Worm (Caenorhabditis elegans) whole organism, L4 larva: ENCODE measurements around the gene spp-20.

Source experiments
- F10B5.3 ChIP-seq: sonication (generic microtip); optimal IDR thresholded peaks from 2 replicates; lab custom pipeline; 2016; ENCODE audit warnings: mild to moderate bottlenecking, missing genetic modification characterization, missing compliant biosample characterization
- T20F7.1 ChIP-seq: fragments of 200-800 bp; sonication (Bioruptor generic); optimal IDR thresholded peaks from 2 replicates; lab custom pipeline; 2018; ENCODE audit warnings: mild to moderate bottlenecking, missing genetic modification characterization, missing compliant biosample characterization
- Y105C5A.15 ChIP-seq: fragments of 200-800 bp; sonication (Bioruptor generic); IDR thresholded peaks from 2 replicates; pipeline ENCODE4 v1.3.6; 2022; ENCODE audit warnings: missing genetic modification characterization, missing compliant biosample characterization
- Y75B8A.6 ChIP-seq: fragments of 200-800 bp; sonication (Bioruptor generic); IDR thresholded peaks from 2 replicates; pipeline ENCODE4 v1.3.6; 2022; ENCODE audit warnings: missing genetic modification reagents, missing genetic modification characterization, missing compliant biosample characterization
- ZK337.2 ChIP-seq: fragments of 200-800 bp; sonication (Bioruptor generic); IDR thresholded peaks from 2 replicates; pipeline ENCODE4 v1.3.6; 2022; ENCODE audit warnings: missing genetic modification reagents, missing genetic modification characterization, missing compliant biosample characterization
- aha-1 ChIP-seq: fragments of 150-350 bp; peaks from one replicate; lab custom pipeline; 2014; ENCODE audit warnings: missing biosample characterization, missing genetic modification characterization
- arid-1 ChIP-seq: fragments of 200-800 bp; sonication (Bioruptor generic); conservative IDR thresholded peaks from 2 replicates; pipeline ENCODE4 v1.3.6; 2022; ENCODE audit warnings: missing genetic modification reagents, missing genetic modification characterization, missing compliant biosample characterization
- ceh-20 ChIP-seq: fragments of 200-800 bp; sonication (Bioruptor generic); IDR thresholded peaks from 2 replicates; pipeline ENCODE4 v1.3.6; 2022; ENCODE audit warnings: missing genetic modification reagents, missing genetic modification characterization, missing compliant biosample characterization
- ceh-82 ChIP-seq: sonication (generic microtip); optimal IDR thresholded peaks from 2 replicates; lab custom pipeline; 2017; ENCODE audit warnings: missing biosample characterization, missing genetic modification characterization
- ces-1 ChIP-seq: fragments of 150-350 bp; sonication (generic microtip); optimal IDR thresholded peaks from 4 replicates; lab custom pipeline; 2014; ENCODE audit warnings: missing biosample characterization, missing genetic modification reagents, missing genetic modification characterization
- duxl-1 ChIP-seq: sonication (generic microtip); optimal IDR thresholded peaks from 2 replicates; lab custom pipeline; 2016; ENCODE audit warnings: mild to moderate bottlenecking, missing genetic modification characterization, moderate library complexity, missing compliant biosample characterization; ENCODE audit not compliant: poor library complexity
- egl-27 ChIP-seq: sonication (generic microtip); optimal IDR thresholded peaks from 3 replicates; lab custom pipeline; 2017; ENCODE audit warnings: missing biosample characterization, missing genetic modification reagents, missing genetic modification characterization
- egl-43 ChIP-seq: fragments of 200-800 bp; sonication (Bioruptor generic); IDR thresholded peaks from 2 replicates; pipeline ENCODE4 v1.3.6; 2022; ENCODE audit warnings: missing genetic modification reagents, missing genetic modification characterization, missing compliant biosample characterization
- fos-1 ChIP-seq: fragments of 150-350 bp; optimal IDR thresholded peaks from 2 replicates; lab custom pipeline; 2014; ENCODE audit warnings: missing biosample characterization, missing genetic modification characterization
- gei-8 ChIP-seq: fragments of 200-800 bp; sonication (Bioruptor generic); optimal IDR thresholded peaks from 2 replicates; lab custom pipeline; 2018; ENCODE audit warnings: mild to moderate bottlenecking, missing genetic modification characterization, missing compliant biosample characterization
- hif-1 ChIP-seq, 2 experiments: sonication (generic microtip); optimal IDR thresholded peaks; 2 replicates each; lab custom pipeline; 2016 to 2017; ENCODE audit warnings: missing compliant biosample characterization in 2 of 2, missing genetic modification characterization in 2 of 2, missing genetic modification reagents in 2 of 2, missing genotype in 2 of 2, mild to moderate bottlenecking in 1 of 2
- hlh-11 ChIP-seq: fragments of 200-800 bp; sonication (Bioruptor generic); optimal IDR thresholded peaks from 2 replicates; lab custom pipeline; 2018; ENCODE audit warnings: mild to moderate bottlenecking, missing genetic modification characterization, missing compliant biosample characterization
- hlh-30 ChIP-seq: sonication (generic microtip); optimal IDR thresholded peaks from 2 replicates; lab custom pipeline; 2017; ENCODE audit warnings: antibody characterized with exemption, mild to moderate bottlenecking, missing genetic modification characterization, missing compliant biosample characterization; ENCODE audit not compliant: insufficient read depth
- jun-1 ChIP-seq: fragments of 150-350 bp; optimal IDR thresholded peaks from 2 replicates; lab custom pipeline; 2014; ENCODE audit warnings: missing biosample characterization, missing genetic modification reagents, missing genetic modification characterization
- lin-1 ChIP-seq: fragments of 200-800 bp; sonication (Bioruptor generic); IDR thresholded peaks from 2 replicates; pipeline ENCODE4 v1.3.6; 2022; ENCODE audit warnings: missing genetic modification reagents, missing genetic modification characterization, missing compliant biosample characterization
- lin-13 ChIP-seq: fragments of 150-350 bp; optimal IDR thresholded peaks from 2 replicates; lab custom pipeline; 2014; ENCODE audit warnings: missing biosample characterization, missing genetic modification reagents, missing genetic modification characterization
- lin-29 ChIP-seq: fragments of 200-800 bp; sonication (Bioruptor generic); IDR thresholded peaks from 2 replicates; pipeline ENCODE4 v1.3.6; 2022; ENCODE audit warnings: missing genetic modification reagents, missing genetic modification characterization, missing compliant biosample characterization
- lin-39 ChIP-seq: fragments of 150-350 bp; optimal IDR thresholded peaks from 2 replicates; lab custom pipeline; 2014; ENCODE audit warnings: missing biosample characterization, missing genetic modification reagents, missing genetic modification characterization
- lir-3 ChIP-seq: sonication (generic microtip); optimal IDR thresholded peaks from 2 replicates; lab custom pipeline; 2016; ENCODE audit warnings: mild to moderate bottlenecking, missing genetic modification characterization, missing compliant biosample characterization
- lsy-2 ChIP-seq, 2 experiments: fragments of 150-350 bp in 1 of 2; sonication (generic microtip) in 1 of 2; optimal IDR thresholded peaks; 2 replicates each; lab custom pipeline; 2014 to 2017; ENCODE audit warnings: missing biosample characterization in 2 of 2, missing genetic modification characterization in 2 of 2
- madf-5 ChIP-seq, 2 experiments: fragments of 200-800 bp; sonication (Bioruptor generic); IDR thresholded peaks; 2 replicates each; pipeline ENCODE4 v1.3.6; 2022; ENCODE audit warnings: missing compliant biosample characterization in 2 of 2, missing genetic modification characterization in 2 of 2
- madf-9 ChIP-seq: fragments of 200-800 bp; sonication (Bioruptor generic); conservative IDR thresholded peaks from 2 replicates; pipeline ENCODE4 v1.3.6; 2022; ENCODE audit warnings: missing genetic modification reagents, missing genetic modification characterization, missing compliant biosample characterization
- mdl-1 ChIP-seq, 2 experiments: fragments of 150-350 bp in 1 of 2; sonication (generic microtip) in 1 of 2; optimal IDR thresholded peaks; 2 replicates each; lab custom pipeline; 2014 to 2017; ENCODE audit warnings: missing biosample characterization in 2 of 2, missing genetic modification characterization in 2 of 2
- mdt-29 ChIP-seq: fragments of 200-800 bp; sonication (Bioruptor generic); IDR thresholded peaks from 2 replicates; pipeline ENCODE4 v1.3.6; 2022; ENCODE audit warnings: missing genetic modification reagents, missing genetic modification characterization, missing compliant biosample characterization
- mes-2 ChIP-seq: sonication (generic microtip); optimal IDR thresholded peaks from 2 replicates; lab custom pipeline; 2016; ENCODE audit warnings: missing genotype, mild to moderate bottlenecking, missing genetic modification characterization, missing compliant biosample characterization; ENCODE audit not compliant: poor library complexity, severe bottlenecking
- mxl-2 ChIP-seq: fragments of 200-800 bp; sonication (Bioruptor generic); conservative IDR thresholded peaks from 2 replicates; pipeline ENCODE4 v1.3.6; 2022; ENCODE audit warnings: missing genetic modification reagents, missing genetic modification characterization, missing compliant biosample characterization
- mxl-3 ChIP-seq: fragments of 200-800 bp; sonication (Bioruptor generic); optimal IDR thresholded peaks from 2 replicates; lab custom pipeline; 2018; ENCODE audit warnings: mild to moderate bottlenecking, missing genetic modification characterization, missing compliant biosample characterization
- nhr-10 ChIP-seq: fragments of 150-350 bp; optimal IDR thresholded peaks from 2 replicates; lab custom pipeline; 2014; ENCODE audit warnings: missing biosample characterization, missing genetic modification characterization
- nhr-11 ChIP-seq: fragments of 150-350 bp; optimal IDR thresholded peaks from 2 replicates; lab custom pipeline; 2014; ENCODE audit warnings: missing biosample characterization, missing genetic modification characterization
- nhr-25 ChIP-seq: sonication (generic microtip); optimal IDR thresholded peaks from 2 replicates; lab custom pipeline; 2017; ENCODE audit warnings: missing genetic modification characterization, mild to moderate bottlenecking, missing compliant biosample characterization, antibody characterized with exemption, moderate library complexity, borderline replicate concordance; ENCODE audit not compliant: insufficient read depth
- nhr-76 ChIP-seq: fragments of 150-350 bp; optimal IDR thresholded peaks from 2 replicates; lab custom pipeline; 2014; ENCODE audit warnings: missing biosample characterization, missing genetic modification characterization
- nhr-77 ChIP-seq: fragments of 150-350 bp; optimal IDR thresholded peaks from 2 replicates; lab custom pipeline; 2014; ENCODE audit warnings: missing biosample characterization, missing genetic modification characterization
- pha-4 ChIP-seq, 2 experiments: fragments of 150-350 bp in 1 of 2; fragments of 200-800 bp in 1 of 2; sonication (Bioruptor generic) in 1 of 2; IDR thresholded peaks in 1 of 2; optimal IDR thresholded peaks in 1 of 2; 2 replicates each; pipeline versions ENCODE4 v1.3.6 to Lab custom; 2014 to 2022; ENCODE audit warnings: missing genetic modification characterization in 2 of 2, missing genetic modification reagents in 2 of 2, missing biosample characterization in 1 of 2, missing compliant biosample characterization in 1 of 2
- php-3 ChIP-seq: fragments of 200-800 bp; sonication (Bioruptor generic); IDR thresholded peaks from 2 replicates; pipeline ENCODE4 v1.3.6; 2022; ENCODE audit warnings: missing genetic modification reagents, missing genetic modification characterization, missing compliant biosample characterization
- pqm-1 ChIP-seq: sonication (generic microtip); optimal IDR thresholded peaks from 2 replicates; lab custom pipeline; 2017; ENCODE audit warnings: missing biosample characterization, missing genetic modification characterization
- saeg-2 ChIP-seq: fragments of 200-800 bp; sonication (Bioruptor generic); IDR thresholded peaks from 2 replicates; pipeline ENCODE4 v1.3.6; 2022; ENCODE audit warnings: missing genetic modification reagents, missing genetic modification characterization, missing compliant biosample characterization
- sdz-12 ChIP-seq: fragments of 200-800 bp; sonication (Bioruptor generic); optimal IDR thresholded peaks from 2 replicates; lab custom pipeline; 2018; ENCODE audit warnings: mild to moderate bottlenecking, missing genetic modification characterization, missing compliant biosample characterization
- set-16 ChIP-seq: fragments of 200-800 bp; sonication (Bioruptor generic); IDR thresholded peaks from 2 replicates; pipeline ENCODE4 v1.3.6; 2022; ENCODE audit warnings: missing genetic modification reagents, missing genetic modification characterization, missing compliant biosample characterization
- skn-1 ChIP-seq: fragments of 150-350 bp; optimal IDR thresholded peaks from 2 replicates; lab custom pipeline; 2014; ENCODE audit warnings: missing biosample characterization, missing genetic modification characterization
- spr-1 ChIP-seq: sonication (generic microtip); optimal IDR thresholded peaks from 2 replicates; lab custom pipeline; 2016; ENCODE audit warnings: mild to moderate bottlenecking, missing genetic modification characterization, missing compliant biosample characterization
- spr-3 ChIP-seq: fragments of 200-800 bp; sonication (Bioruptor generic); optimal IDR thresholded peaks from 2 replicates; lab custom pipeline; 2018; ENCODE audit warnings: mild to moderate bottlenecking, missing genetic modification characterization, missing compliant biosample characterization
- unc-39 ChIP-seq: sonication (generic microtip); optimal IDR thresholded peaks from 2 replicates; lab custom pipeline; 2017; ENCODE audit warnings: missing biosample characterization, missing genetic modification characterization
- zag-1 ChIP-seq: fragments of 150-350 bp; optimal IDR thresholded peaks from 2 replicates; lab custom pipeline; 2014; ENCODE audit warnings: missing biosample characterization, missing genetic modification characterization
- zfp-3 ChIP-seq: fragments of 200-800 bp; sonication (Bioruptor generic); conservative IDR thresholded peaks from 2 replicates; pipeline ENCODE4 v1.3.6; 2022; ENCODE audit warnings: missing genetic modification reagents, missing genetic modification characterization, missing compliant biosample characterization
- zip-2 ChIP-seq: fragments of 150-350 bp; optimal IDR thresholded peaks from 2 replicates; lab custom pipeline; 2014; ENCODE audit warnings: missing biosample characterization, missing genetic modification characterization
- ztf-11 ChIP-seq: fragments of 150-350 bp; optimal IDR thresholded peaks from 2 replicates; lab custom pipeline; 2014; ENCODE audit warnings: missing biosample characterization, missing genetic modification characterization

spp-20 gene

ce11 chrV:6541875-6542274 lies 16.1 kb downstream of the spp-20 start:
- TF ChIP-seq spr-1 (no peak), pha-4 (GFP tag; IDR thresholded peaks at IDR 0.05; lab: Robert Waterston, UW) (no peak), pha-4 (tag; optimal IDR thresholded peaks at IDR 0.05; lab: Kevin White, UChicago) (no peak), skn-1 (tag; lab: Kevin White, UChicago) (no peak), nhr-11 (tag; lab: Kevin White, UChicago) (no peak), zip-2 (no peak), hlh-30 (tag; lab: Kevin White, UChicago) (peak; percentile 45), nhr-25 (tag; lab: Kevin White, UChicago) (peak; percentile 14), zfp-3 (GFP tag; lab: Robert Waterston, UW) (no peak), lir-3 (tag; lab: Kevin White, UChicago) (no peak), ztf-11 (tag; lab: Kevin White, UChicago) (no peak), mxl-2 (no peak), hlh-11 (tag; lab: Kevin White, UChicago) (peak; percentile 46), mes-2 (tag; lab: Kevin White, UChicago) (no peak), jun-1 (tag; lab: Kevin White, UChicago) (no peak), lin-29 (GFP tag; lab: Robert Waterston, UW) (no peak), pqm-1 (tag; lab: Kevin White, UChicago) (no peak), saeg-2 (no peak), mxl-3 (GFP tag; lab: Kevin White, UChicago) (peak; percentile 66), Y105C5A.15 (no peak), duxl-1 (tag; lab: Kevin White, UChicago) (no peak), lsy-2 (tag; optimal IDR thresholded peaks at IDR 0.05; lab: Kevin White, UChicago) (peak in 1 of 2 experiments; percentile 10), fos-1 (tag; lab: Kevin White, UChicago) (no peak), F10B5.3 (no peak), php-3 (GFP tag; lab: Robert Waterston, UW) (no peak), egl-27 (tag; lab: Kevin White, UChicago) (no peak), gei-8 (GFP tag; lab: Kevin White, UChicago) (no peak), ces-1 (GFP tag; lab: Kevin White, UChicago) (no peak), nhr-10 (no peak), zag-1 (tag; lab: Kevin White, UChicago) (no peak), aha-1 (tag; lab: Kevin White, UChicago) (peak; percentile 72), mdl-1 (tag; optimal IDR thresholded peaks at IDR 0.05; lab: Kevin White, UChicago) (no peak), spr-3 (GFP tag; lab: Kevin White, UChicago) (no peak), lin-39 (tag; lab: Kevin White, UChicago) (no peak), ceh-82 (tag; lab: Kevin White, UChicago) (no peak), nhr-77 (tag; lab: Kevin White, UChicago) (no peak), lin-13 (GFP tag; lab: Kevin White, UChicago) (no peak), ZK337.2 (GFP tag; lab: Robert Waterston, UW) (no peak), lin-1 (GFP tag; lab: Robert Waterston, UW) (no peak), mdt-29 (GFP tag; lab: Robert Waterston, UW) (no peak), hif-1 (tag; optimal IDR thresholded peaks at IDR 0.05; lab: Kevin White, UChicago) (no peak), madf-5 (GFP tag; IDR thresholded peaks at IDR 0.05; lab: Robert Waterston, UW) (no peak), unc-39 (no peak), Y75B8A.6 (no peak), set-16 (peak; percentile 90), sdz-12 (GFP tag; lab: Kevin White, UChicago) (no peak), egl-43 (GFP tag; lab: Robert Waterston, UW) (0 out of 2 replicates have a peak, but pooled peaks have one; percentile 27), nhr-76 (tag; lab: Kevin White, UChicago) (no peak), T20F7.1 (GFP tag; lab: Kevin White, UChicago) (no peak), madf-9 (GFP tag; lab: Robert Waterston, UW) (no peak), arid-1 (GFP tag; lab: Robert Waterston, UW) (no peak), ceh-20 (GFP tag; lab: Robert Waterston, UW) (no peak)
